Worm (Caenorhabditis elegans) whole organism, L1 larva: ENCODE data around the gene sir-2.3.

Source experiments
- aly-2 ChIP-seq: fragments of 150-350 bp; optimal IDR thresholded peaks from 2 replicates; lab custom pipeline; 2014; ENCODE audit warnings: missing biosample characterization, missing genetic modification characterization
- ama-1 ChIP-seq: fragments of 150-350 bp; optimal IDR thresholded peaks from 2 replicates; lab custom pipeline; 2014
- nhr-77 ChIP-seq: fragments of 150-350 bp; optimal IDR thresholded peaks from 2 replicates; lab custom pipeline; 2014; ENCODE audit warnings: missing biosample characterization, missing genetic modification characterization

- TF ChIP-seq ama-1 (no peak), nhr-77 (tag; lab: Kevin White, UChicago) (no peak), aly-2 (tag; lab: Kevin White, UChicago) (no peak)
Observed at ce11 chrX:13323697-13324096, 7.8 kb upstream of the sir-2.3 start.
